Fruit fly (Drosophila melanogaster) whole organism, pupa: Measurements from ENCODE around the gene CG10973.

Experiments
- CG10348 ChIP-seq: fragments of 200-800 bp; sonication (Bioruptor generic); IDR thresholded peaks from 2 replicates; pipeline ENCODE4 v1.3.6; 2022; ENCODE audit warnings: missing biosample characterization, missing genetic modification characterization
- CG12605 ChIP-seq: fragments of 200-800 bp; sonication (Bioruptor generic); IDR thresholded peaks from 2 replicates; pipeline ENCODE4 v1.3.6; 2022; ENCODE audit warnings: missing biosample characterization, missing genetic modification characterization
- CG13204 ChIP-seq: fragments of 200-800 bp; sonication (Bioruptor generic); optimal IDR thresholded peaks from 2 replicates; lab custom pipeline; 2018; ENCODE audit warnings: missing biosample characterization, mild to moderate bottlenecking, missing genetic modification characterization, moderate library complexity
- CG14655 ChIP-seq: fragments of 200-800 bp; sonication (Bioruptor generic); optimal IDR thresholded peaks from 3 replicates; lab custom pipeline; 2017; ENCODE audit warnings: mild to moderate bottlenecking, missing biosample characterization, missing genetic modification reagents, missing genetic modification characterization
- CG15710 ChIP-seq: fragments of 200-800 bp; sonication (Bioruptor generic); optimal IDR thresholded peaks from 2 replicates; lab custom pipeline; 2018; ENCODE audit warnings: missing biosample characterization, mild to moderate bottlenecking, missing genetic modification characterization, moderate library complexity
- CG17806 ChIP-seq: fragments of 200-800 bp; sonication (Bioruptor generic); optimal IDR thresholded peaks from 2 replicates; lab custom pipeline; 2018; ENCODE audit warnings: missing biosample characterization, mild to moderate bottlenecking, missing genetic modification characterization, moderate library complexity
- CG32121 ChIP-seq: fragments of 200-800 bp; sonication (Bioruptor generic); IDR thresholded peaks from 2 replicates; pipeline ENCODE4 v1.3.6; 2022; ENCODE audit warnings: missing biosample characterization, missing genetic modification characterization
- CG34367 ChIP-seq: fragments of 200-800 bp; sonication (Bioruptor generic); optimal IDR thresholded peaks from 2 replicates; lab custom pipeline; 2018; ENCODE audit warnings: missing biosample characterization, mild to moderate bottlenecking, missing genetic modification characterization
- CG4496 ChIP-seq: fragments of 200-800 bp; sonication (Bioruptor generic); IDR thresholded peaks from 3 replicates; pipeline ENCODE4 v1.3.6; 2022; ENCODE audit warnings: missing biosample characterization, missing genetic modification characterization
- CG8159 ChIP-seq: fragments of 200-800 bp; sonication (Bioruptor generic); optimal IDR thresholded peaks from 3 replicates; lab custom pipeline; 2018; ENCODE audit warnings: missing biosample characterization, mild to moderate bottlenecking, missing genetic modification characterization, moderate library complexity
- CG8301 ChIP-seq: fragments of 200-800 bp; sonication (Bioruptor generic); optimal IDR thresholded peaks from 2 replicates; lab custom pipeline; 2018; ENCODE audit warnings: missing biosample characterization, mild to moderate bottlenecking, missing genetic modification characterization
- CG9948 ChIP-seq: fragments of 200-800 bp; sonication (Bioruptor generic); optimal IDR thresholded peaks from 2 replicates; lab custom pipeline; 2018; ENCODE audit warnings: missing biosample characterization, mild to moderate bottlenecking, missing genetic modification characterization, moderate library complexity
- D1 ChIP-seq: fragments of 200-800 bp; sonication (Bioruptor generic); optimal IDR thresholded peaks from 2 replicates; lab custom pipeline; 2018; ENCODE audit warnings: missing biosample characterization, mild to moderate bottlenecking, missing genetic modification characterization, moderate library complexity
- EcR ChIP-seq: fragments of 200-800 bp; sonication (Bioruptor generic); optimal IDR thresholded peaks from 3 replicates; lab custom pipeline; 2019; ENCODE audit warnings: missing biosample characterization, missing genetic modification characterization, mild to moderate bottlenecking, moderate library complexity, missing genetic modification reagents
- Ets98B ChIP-seq: fragments of 200-800 bp; sonication (Bioruptor generic); IDR thresholded peaks from 2 replicates; pipeline ENCODE4 v1.3.6; 2022; ENCODE audit warnings: missing biosample characterization, missing genetic modification characterization
- Pif1A ChIP-seq: fragments of 200-800 bp; sonication (Bioruptor generic); optimal IDR thresholded peaks from 3 replicates; lab custom pipeline; 2016; ENCODE audit warnings: missing biosample characterization, missing genetic modification characterization
- Pif1B ChIP-seq: fragments of 200-800 bp; sonication (Bioruptor generic); optimal IDR thresholded peaks from 3 replicates; lab custom pipeline; 2016; ENCODE audit warnings: missing biosample characterization, missing genetic modification characterization
- Snoo ChIP-seq: fragments of 200-800 bp; sonication (Bioruptor generic); optimal IDR thresholded peaks from 3 replicates; lab custom pipeline; 2017; ENCODE audit warnings: missing biosample characterization, mild to moderate bottlenecking, missing genetic modification characterization, inconsistent platforms
- fd96Ca ChIP-seq: fragments of 200-800 bp; sonication (Bioruptor generic); IDR thresholded peaks from 3 replicates; pipeline ENCODE4 v1.3.6; 2022; ENCODE audit warnings: missing biosample characterization, missing genetic modification characterization
- gl ChIP-seq: fragments of 200-800 bp; sonication (Bioruptor generic); optimal IDR thresholded peaks from 2 replicates; lab custom pipeline; 2018; ENCODE audit warnings: missing biosample characterization, mild to moderate bottlenecking, missing genetic modification characterization
- rn ChIP-seq: fragments of 200-800 bp; sonication (Bioruptor generic); IDR thresholded peaks from 2 replicates; pipeline ENCODE4 v1.3.6; 2022; ENCODE audit warnings: missing biosample characterization, missing genetic modification characterization

Gene CG10973

DNA sequence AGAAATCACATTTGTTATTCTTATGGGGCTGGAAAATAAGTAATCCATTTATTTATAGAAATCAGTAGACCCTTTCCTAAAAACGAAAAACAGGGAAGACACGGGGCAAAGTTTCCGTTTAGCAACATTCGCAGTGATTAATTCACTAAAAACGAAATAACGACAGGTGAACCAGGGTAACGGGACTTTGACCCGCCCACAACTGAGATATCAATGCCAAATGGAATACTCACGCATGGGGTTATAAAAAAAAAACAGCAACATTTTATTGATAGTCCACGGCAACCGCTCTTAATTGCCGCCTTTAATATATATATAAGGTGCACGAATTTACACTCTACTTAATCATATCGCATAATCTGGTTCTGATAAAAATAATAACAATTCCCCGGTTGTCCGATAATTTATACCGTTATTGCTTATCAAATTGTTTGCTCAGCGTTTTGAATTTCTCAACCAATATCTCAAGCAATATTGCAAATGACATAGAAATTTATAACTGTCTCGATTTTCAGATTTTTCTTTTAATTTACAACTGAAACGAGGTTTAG lies 37.2 kb upstream of the CG10973 start:
- no peak for TF ChIP-seq CG13204 (GFP tag; lab: Kevin White, UChicago)
- no peak for TF ChIP-seq CG15710
- no peak for TF ChIP-seq D1 (tag; lab: Kevin White, UChicago)
- TF ChIP-seq CG34367 (tag; lab: Kevin White, UChicago), result no peak
- no peak for TF ChIP-seq CG9948
- no peak for TF ChIP-seq CG8301 (tag; lab: Kevin White, UChicago)
- TF ChIP-seq Pif1B, result no peak

DNA sequence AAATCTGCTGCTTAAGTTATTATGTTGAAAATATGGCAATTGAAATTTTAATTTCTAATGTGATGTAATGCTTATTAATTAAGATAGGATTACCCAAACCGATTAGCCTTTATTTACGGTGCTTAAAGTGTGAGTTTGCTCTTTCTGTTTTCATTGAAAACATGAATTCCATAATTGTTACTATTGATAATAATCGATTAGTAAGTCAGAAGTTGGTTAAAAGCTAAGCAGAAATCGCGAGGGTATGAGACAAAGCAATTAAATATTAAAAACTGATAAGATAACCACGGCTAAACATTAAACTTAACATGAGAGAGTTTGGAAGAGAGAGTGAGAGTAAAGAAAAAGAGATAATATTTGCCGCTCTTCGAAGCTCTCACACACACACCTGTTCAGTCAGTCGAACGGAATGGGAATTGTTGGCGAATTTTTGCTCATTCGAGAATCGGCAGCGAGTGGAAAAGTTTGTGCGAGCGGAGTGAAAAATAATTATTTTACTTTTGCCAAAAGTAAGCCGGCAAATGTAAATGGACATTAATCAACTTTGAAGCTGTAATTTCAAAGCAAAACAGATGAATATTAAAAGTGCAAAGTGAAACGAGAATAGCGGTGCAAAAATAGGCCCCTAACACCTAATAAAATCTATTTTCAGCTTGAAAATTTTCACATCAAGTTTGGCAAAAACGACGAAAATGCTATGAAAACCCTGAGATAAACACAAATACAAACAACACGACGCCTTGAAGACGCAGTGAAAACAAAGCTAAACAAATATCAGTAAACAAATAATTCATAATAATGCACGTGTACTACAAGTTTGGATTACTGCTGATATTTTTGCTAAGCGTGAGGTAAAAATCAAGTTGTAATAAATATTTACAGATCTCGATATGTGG lies 36.5 kb upstream of the CG10973 start:
- TF ChIP-seq CG9948, result no peak
- no peak; the same call in 1 of the 2 replicates for TF ChIP-seq CG32121 (GFP tag; lab: Robert Waterston, UW)
- no peak for TF ChIP-seq Snoo
- no peak for TF ChIP-seq gl (tag; lab: Kevin White, UChicago)
- no peak for TF ChIP-seq CG8301 (tag; lab: Kevin White, UChicago)
- no peak for TF ChIP-seq CG10348
- TF ChIP-seq Pif1A (GFP tag; lab: Kevin White, UChicago), result no peak
- TF ChIP-seq D1 (tag; lab: Kevin White, UChicago), result peak; percentile 43
- TF ChIP-seq CG12605 (GFP tag; lab: Robert Waterston, UW), result peak; percentile 34; the same call in 1 of the 2 replicates
- no peak; the same call in 1 of the 2 replicates for TF ChIP-seq Ets98B (GFP tag; lab: Robert Waterston, UW)
- no peak for TF ChIP-seq rn (GFP tag; lab: Robert Waterston, UW)
- TF ChIP-seq Pif1B, result peak; percentile 13
- TF ChIP-seq, all 21 proteins: peak for 3

DNA sequence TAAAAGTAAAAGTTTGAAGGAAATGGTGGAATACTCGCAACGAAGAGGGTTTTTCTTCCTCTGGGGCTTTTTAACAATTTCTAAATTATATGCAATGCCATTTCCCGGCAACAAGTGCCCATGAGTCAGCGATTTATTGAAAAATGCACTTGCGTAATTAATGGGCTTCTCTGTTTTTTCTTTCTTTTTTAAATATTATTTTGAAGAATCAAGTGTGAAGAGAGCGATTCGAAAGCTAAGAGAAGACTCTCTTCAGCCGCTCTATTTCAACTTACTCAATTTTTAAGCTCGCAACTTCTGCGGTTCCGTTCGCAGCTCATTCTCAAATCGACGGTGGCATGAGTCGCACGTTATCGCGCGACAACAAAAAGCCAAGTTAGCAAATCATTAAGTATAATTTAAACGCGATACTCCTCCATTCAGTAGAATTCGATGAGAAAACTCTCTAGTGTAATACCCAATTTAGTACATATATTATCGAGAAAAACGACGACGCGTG lies 35.4 kb upstream of the CG10973 start, which contains the start of gene CG42709:
CG42709 (plus strand) TSS at position 318 of the 499 bp plus-strand sequence.
- no peak for TF ChIP-seq fd96Ca (GFP tag; lab: Robert Waterston, UW)
- peak; percentile 57 for TF ChIP-seq Pif1B
- no peak for TF ChIP-seq CG32121 (GFP tag; lab: Robert Waterston, UW)
- no peak for TF ChIP-seq CG8301 (tag; lab: Kevin White, UChicago)
- TF ChIP-seq CG8159 (tag; lab: Kevin White, UChicago), result no peak
- TF ChIP-seq D1 (tag; lab: Kevin White, UChicago), result no peak
- no peak for TF ChIP-seq Snoo
- no peak for TF ChIP-seq CG14655 (GFP tag; lab: Kevin White, UChicago)
- no peak for TF ChIP-seq CG4496 (GFP tag; lab: Robert Waterston, UW)
- peak; percentile 45 for TF ChIP-seq Pif1A (GFP tag; lab: Kevin White, UChicago)
- peak; percentile 77 for TF ChIP-seq EcR (GFP tag; lab: Kevin White, UChicago)
- no peak for TF ChIP-seq CG13204 (GFP tag; lab: Kevin White, UChicago)
- TF ChIP-seq CG15710, result no peak
- peak; percentile 30; the same call in 1 of the 2 replicates for TF ChIP-seq CG12605 (GFP tag; lab: Robert Waterston, UW)
- peak; percentile 17 for TF ChIP-seq gl (tag; lab: Kevin White, UChicago)
- TF ChIP-seq CG10348, result no peak

DNA sequence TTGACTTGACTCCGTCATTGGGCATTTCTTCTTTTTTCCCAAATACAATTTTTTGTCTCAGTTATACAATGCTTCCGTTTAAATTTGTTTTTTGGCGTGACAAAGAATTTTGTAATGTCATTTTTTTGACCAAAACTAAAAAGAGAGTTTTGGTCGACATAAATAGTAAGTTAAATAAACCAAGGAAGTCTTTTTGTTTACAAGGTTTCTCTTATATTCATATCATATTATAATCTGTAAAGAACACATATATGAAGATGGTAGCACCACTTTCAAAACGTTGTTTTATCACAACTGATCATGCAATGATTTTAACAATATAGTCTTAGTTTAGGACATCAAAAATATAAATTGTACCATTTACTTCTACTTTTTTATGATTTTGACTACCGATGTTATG lies 26.4 kb upstream of the CG10973 start, which contains the start of the genes CG10969 and CG17666:
CG10969 (minus strand) TSS at position 101 of the 400 bp plus-strand sequence.
CG17666 (plus strand) TSS at position 329 of the 400 bp plus-strand sequence.
- TF ChIP-seq gl (tag; lab: Kevin White, UChicago) (no peak), CG10348 (no peak), CG17806 (tag; lab: Kevin White, UChicago) (no peak), CG34367 (tag; lab: Kevin White, UChicago) (no peak), EcR (GFP tag; lab: Kevin White, UChicago) (no peak), CG15710 (no peak), CG13204 (GFP tag; lab: Kevin White, UChicago) (no peak), Pif1B (no peak), CG8159 (tag; lab: Kevin White, UChicago) (no peak), CG32121 (GFP tag; lab: Robert Waterston, UW) (no peak), CG12605 (GFP tag; lab: Robert Waterston, UW) (no peak), CG4496 (GFP tag; lab: Robert Waterston, UW) (no peak), Ets98B (GFP tag; lab: Robert Waterston, UW) (no peak), D1 (tag; lab: Kevin White, UChicago) (no peak), CG9948 (no peak), CG8301 (tag; lab: Kevin White, UChicago) (no peak), rn (GFP tag; lab: Robert Waterston, UW) (no peak)

DNA sequence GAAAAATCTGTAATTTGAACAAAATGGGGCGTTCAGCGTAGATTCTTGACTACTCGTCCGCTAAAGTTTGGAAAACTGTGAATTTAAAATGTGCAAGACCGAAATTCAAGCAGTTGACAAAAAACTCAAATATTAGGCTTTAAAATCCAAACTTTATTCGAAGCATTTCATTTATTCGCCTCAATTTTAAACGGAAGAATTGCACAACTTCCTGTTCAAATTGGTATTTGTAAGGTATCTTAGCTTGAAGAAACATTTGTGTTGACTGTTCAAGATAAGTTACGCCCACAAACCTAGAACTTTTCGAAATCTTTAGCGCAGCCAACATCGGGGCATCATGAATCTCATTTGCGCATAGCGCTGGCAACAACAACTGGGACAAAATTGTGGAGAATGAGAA lies 24.0 kb upstream of the CG10973 start, which contains the start of gene CG32106:
CG32106 (minus strand) TSS at position 101 of the 400 bp plus-strand sequence.
- no peak for TF ChIP-seq EcR (GFP tag; lab: Kevin White, UChicago)
- no peak for TF ChIP-seq CG32121 (GFP tag; lab: Robert Waterston, UW)
- TF ChIP-seq CG4496 (GFP tag; lab: Robert Waterston, UW), result no peak
- TF ChIP-seq D1 (tag; lab: Kevin White, UChicago), result no peak
- TF ChIP-seq CG34367 (tag; lab: Kevin White, UChicago), result no peak
- TF ChIP-seq Pif1A (GFP tag; lab: Kevin White, UChicago), result no peak
- TF ChIP-seq gl (tag; lab: Kevin White, UChicago), result no peak
- no peak for TF ChIP-seq Snoo
- TF ChIP-seq Pif1B, result no peak
- no peak for TF ChIP-seq CG10348
- TF ChIP-seq CG14655 (GFP tag; lab: Kevin White, UChicago), result no peak
